Fruit fly (Drosophila melanogaster) whole organism, prepupa: Measurements from ENCODE around the gene mRpL20.

Source experiments
- CG11902 ChIP-seq: fragments of 200-800 bp; sonication (Bioruptor generic); optimal IDR thresholded peaks from 3 replicates; lab custom pipeline; 2016; ENCODE audit warnings: missing biosample characterization, missing genetic modification characterization
- CG16779 ChIP-seq: fragments of 200-800 bp; sonication (Bioruptor generic); optimal IDR thresholded peaks from 3 replicates; lab custom pipeline; 2017; ENCODE audit warnings: missing biosample characterization, mild to moderate bottlenecking, missing genetic modification characterization
- Gug ChIP-seq: fragments of 200-800 bp; sonication (Bioruptor generic); IDR thresholded peaks from 2 replicates; pipeline ENCODE4 v1.3.6; 2022; ENCODE audit warnings: missing biosample characterization, missing genetic modification characterization
- Sox102F ChIP-seq: fragments of 200-800 bp; sonication (Bioruptor generic); optimal IDR thresholded peaks from 2 replicates; lab custom pipeline; 2016; ENCODE audit warnings: missing biosample characterization, mild to moderate bottlenecking, missing genetic modification characterization
- eg ChIP-seq: fragments of 200-800 bp; sonication (Bioruptor generic); IDR thresholded peaks from 3 replicates; pipeline ENCODE4 v1.3.6; 2022; ENCODE audit warnings: missing biosample characterization, missing genetic modification characterization
- lz ChIP-seq: fragments of 200-800 bp; sonication (Bioruptor generic); optimal IDR thresholded peaks from 3 replicates; lab custom pipeline; 2016; ENCODE audit warnings: missing biosample characterization, missing genetic modification characterization

DNA sequence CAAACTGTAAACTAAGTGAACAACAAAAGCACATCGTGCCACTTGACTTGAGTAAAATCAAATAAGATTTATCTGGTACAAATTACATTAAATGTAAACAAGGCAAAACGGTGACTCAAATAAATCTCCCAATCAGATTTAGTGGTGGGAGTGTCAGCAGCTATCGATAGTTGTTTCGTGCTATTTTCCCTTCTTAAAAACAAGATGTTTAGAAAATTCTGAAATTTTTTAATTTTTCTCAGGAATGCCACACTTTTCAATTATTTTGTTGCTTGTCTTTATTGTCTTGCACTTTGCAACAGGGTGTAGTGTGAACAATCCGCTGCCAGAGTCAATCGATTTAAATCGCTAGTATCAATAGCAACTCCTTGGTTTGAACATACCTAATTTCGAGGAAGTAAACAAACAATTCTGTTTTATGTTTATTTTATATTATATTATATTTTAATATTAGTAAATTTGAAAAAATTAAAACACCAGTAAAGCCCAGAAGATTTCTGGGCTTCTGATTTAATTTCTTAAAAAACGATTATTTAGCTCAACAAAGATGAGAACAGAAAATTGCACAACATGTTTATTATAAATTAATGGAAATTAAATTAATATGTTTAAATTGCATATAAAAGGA, 2.4 kb downstream of the mRpL20 start, which contains the start of gene MICAL-like:
- no peak for TF ChIP-seq Sox102F
- TF ChIP-seq CG11902 (GFP tag; lab: Kevin White, UChicago): no peak
- TF ChIP-seq lz (GFP tag; lab: Kevin White, UChicago): peak; percentile 24
- TF ChIP-seq eg: no peak
- TF ChIP-seq CG16779 (tag; lab: Kevin White, UChicago): no peak
- TF ChIP-seq Gug (GFP tag; lab: Robert Waterston, UW): no peak
